Fruit fly (Drosophila melanogaster) whole organism, prepupa: ENCODE results near the gene CG10366.

Source experiments
- Blimp-1 ChIP-seq: fragments of 200-800 bp; sonication (Bioruptor generic); optimal IDR thresholded peaks from 3 replicates; lab custom pipeline; 2017; ENCODE audit warnings: missing biosample characterization, missing genetic modification characterization, mild to moderate bottlenecking, moderate library complexity, missing genetic modification reagents
- CG10631 ChIP-seq: fragments of 200-800 bp; sonication (Bioruptor generic); optimal IDR thresholded peaks from 2 replicates; lab custom pipeline; 2016; ENCODE audit warnings: missing biosample characterization, missing genetic modification characterization
- CG10669 ChIP-seq: fragments of 200-800 bp; sonication (Bioruptor generic); optimal IDR thresholded peaks from 3 replicates; lab custom pipeline; 2018; ENCODE audit warnings: missing biosample characterization, mild to moderate bottlenecking, missing genetic modification characterization, moderate library complexity
- CG11294 ChIP-seq: fragments of 200-800 bp; sonication (Bioruptor generic); IDR thresholded peaks from 2 replicates; pipeline ENCODE4 v1.3.6; 2022; ENCODE audit warnings: missing biosample characterization, missing genetic modification characterization
- CG11762 ChIP-seq: fragments of 200-800 bp; sonication (Bioruptor generic); optimal IDR thresholded peaks from 3 replicates; lab custom pipeline; 2016; ENCODE audit warnings: missing biosample characterization, missing genetic modification characterization; ENCODE audit not compliant: insufficient read depth
- CG11902 ChIP-seq: fragments of 200-800 bp; sonication (Bioruptor generic); optimal IDR thresholded peaks from 3 replicates; lab custom pipeline; 2016; ENCODE audit warnings: missing biosample characterization, missing genetic modification characterization
- CG15336 ChIP-seq: fragments of 200-800 bp; sonication (Bioruptor generic); IDR thresholded peaks from 2 replicates; pipeline ENCODE4 v1.3.6; 2022; ENCODE audit warnings: missing biosample characterization, missing genetic modification characterization
- CG1621 ChIP-seq: fragments of 200-800 bp; sonication (Bioruptor generic); optimal IDR thresholded peaks from 3 replicates; lab custom pipeline; 2018; ENCODE audit warnings: missing biosample characterization, mild to moderate bottlenecking, missing genetic modification characterization
- CG16779 ChIP-seq: fragments of 200-800 bp; sonication (Bioruptor generic); optimal IDR thresholded peaks from 3 replicates; lab custom pipeline; 2017; ENCODE audit warnings: missing biosample characterization, mild to moderate bottlenecking, missing genetic modification characterization
- CG3032 ChIP-seq: fragments of 200-800 bp; optimal IDR thresholded peaks from 2 replicates; lab custom pipeline; 2019; ENCODE audit warnings: missing biosample characterization, mild to moderate bottlenecking, missing genetic modification characterization, moderate library complexity
- CG31627 ChIP-seq: fragments of 200-800 bp; sonication (Bioruptor generic); optimal IDR thresholded peaks from 3 replicates; lab custom pipeline; 2016; ENCODE audit warnings: missing biosample characterization, missing genetic modification characterization
- CG34406 ChIP-seq: fragments of 200-800 bp; sonication (Bioruptor generic); optimal IDR thresholded peaks from 3 replicates; lab custom pipeline; 2016; ENCODE audit warnings: missing biosample characterization, missing genetic modification characterization
- CG3919 ChIP-seq: fragments of 200-800 bp; sonication (Bioruptor generic); optimal IDR thresholded peaks from 3 replicates; lab custom pipeline; 2016; ENCODE audit warnings: missing biosample characterization, missing genetic modification characterization
- CG4318 ChIP-seq: fragments of 200-800 bp; sonication (Bioruptor generic); optimal IDR thresholded peaks from 3 replicates; lab custom pipeline; 2017; ENCODE audit warnings: missing biosample characterization, mild to moderate bottlenecking, missing genetic modification characterization
- CG6163 ChIP-seq: fragments of 200-800 bp; sonication (Bioruptor generic); IDR thresholded peaks from 3 replicates; pipeline ENCODE4 v1.3.6; 2022; ENCODE audit warnings: missing biosample characterization, missing genetic modification characterization
- CG6276 ChIP-seq: fragments of 200-800 bp; sonication (Bioruptor generic); optimal IDR thresholded peaks from 2 replicates; lab custom pipeline; 2017; ENCODE audit warnings: missing biosample characterization, mild to moderate bottlenecking, missing genetic modification characterization
- CG6792 ChIP-seq: fragments of 200-800 bp; sonication (Bioruptor generic); optimal IDR thresholded peaks from 3 replicates; lab custom pipeline; 2016; ENCODE audit warnings: missing biosample characterization, missing genetic modification characterization
- CG6854 ChIP-seq: fragments of 200-800 bp; sonication (Bioruptor generic); optimal IDR thresholded peaks from 2 replicates; lab custom pipeline; 2017; ENCODE audit warnings: missing biosample characterization, mild to moderate bottlenecking, missing genetic modification characterization
- CG7368 ChIP-seq: fragments of 200-800 bp; sonication (Bioruptor generic); optimal IDR thresholded peaks from 3 replicates; lab custom pipeline; 2016; ENCODE audit warnings: missing biosample characterization, missing genetic modification characterization
- CG8119 ChIP-seq: fragments of 200-800 bp; sonication (Bioruptor generic); IDR thresholded peaks from 3 replicates; pipeline ENCODE4 v1.3.6; 2022; ENCODE audit warnings: missing biosample characterization, missing genetic modification characterization
- CG8319 ChIP-seq: fragments of 200-800 bp; sonication (Bioruptor generic); optimal IDR thresholded peaks from 3 replicates; lab custom pipeline; 2016; ENCODE audit warnings: missing biosample characterization, missing genetic modification characterization
- CG9139 ChIP-seq: fragments of 200-800 bp; sonication (Bioruptor generic); optimal IDR thresholded peaks from 3 replicates; lab custom pipeline; 2017; ENCODE audit warnings: missing biosample characterization, mild to moderate bottlenecking, missing genetic modification characterization
- Eip75B ChIP-seq: fragments of 200-800 bp; sonication (Bioruptor generic); optimal IDR thresholded peaks from 3 replicates; lab custom pipeline; 2016; ENCODE audit warnings: missing biosample characterization, missing genetic modification characterization
- Eip93F ChIP-seq: fragments of 200-800 bp; sonication (Bioruptor generic); optimal IDR thresholded peaks from 2 replicates; lab custom pipeline; 2016; ENCODE audit warnings: missing biosample characterization, mild to moderate bottlenecking, missing genetic modification characterization
- Ets21C ChIP-seq: fragments of 200-800 bp; sonication (Bioruptor generic); optimal IDR thresholded peaks from 3 replicates; lab custom pipeline; 2016; ENCODE audit warnings: missing biosample characterization, missing genetic modification characterization
- Ets96B ChIP-seq: fragments of 200-800 bp; optimal IDR thresholded peaks from 2 replicates; lab custom pipeline; 2019; ENCODE audit warnings: missing biosample characterization, mild to moderate bottlenecking, missing genetic modification characterization, moderate library complexity
- Gug ChIP-seq: fragments of 200-800 bp; sonication (Bioruptor generic); IDR thresholded peaks from 2 replicates; pipeline ENCODE4 v1.3.6; 2022; ENCODE audit warnings: missing biosample characterization, missing genetic modification characterization
- Hr38 ChIP-seq: sonication (Bioruptor generic); optimal IDR thresholded peaks from 2 replicates; lab custom pipeline; 2016; ENCODE audit warnings: missing biosample characterization, missing genetic modification characterization
- Hr39 ChIP-seq: fragments of 200-800 bp; sonication (Bioruptor generic); optimal IDR thresholded peaks from 2 replicates; lab custom pipeline; 2016; ENCODE audit warnings: missing biosample characterization, missing genetic modification characterization
- Hr4 ChIP-seq: fragments of 200-800 bp; sonication (Bioruptor generic); optimal IDR thresholded peaks from 3 replicates; lab custom pipeline; 2016; ENCODE audit warnings: missing biosample characterization, missing genetic modification characterization
- Lpt ChIP-seq: fragments of 200-800 bp; sonication (Bioruptor generic); optimal IDR thresholded peaks from 3 replicates; lab custom pipeline; 2016; ENCODE audit warnings: missing biosample characterization, missing genetic modification characterization
- Met ChIP-seq: fragments of 200-800 bp; sonication (Bioruptor generic); optimal IDR thresholded peaks from 3 replicates; lab custom pipeline; 2016; ENCODE audit warnings: missing biosample characterization, missing genetic modification characterization
- OdsH ChIP-seq: fragments of 200-800 bp; sonication (Bioruptor generic); optimal IDR thresholded peaks from 3 replicates; lab custom pipeline; 2016; ENCODE audit warnings: missing biosample characterization, missing genetic modification characterization
- Sox102F ChIP-seq: fragments of 200-800 bp; sonication (Bioruptor generic); optimal IDR thresholded peaks from 2 replicates; lab custom pipeline; 2016; ENCODE audit warnings: missing biosample characterization, mild to moderate bottlenecking, missing genetic modification characterization
- achi ChIP-seq: fragments of 200-800 bp; sonication (Bioruptor generic); optimal IDR thresholded peaks from 3 replicates; lab custom pipeline; 2016; ENCODE audit warnings: missing biosample characterization, missing genetic modification characterization
- cyc ChIP-seq: fragments of 200-800 bp; sonication (Bioruptor generic); optimal IDR thresholded peaks from 3 replicates; lab custom pipeline; 2016; ENCODE audit warnings: missing biosample characterization, missing genetic modification characterization
- dac ChIP-seq: fragments of 200-800 bp; sonication (Bioruptor generic); optimal IDR thresholded peaks from 2 replicates; lab custom pipeline; 2017; ENCODE audit warnings: missing biosample characterization, mild to moderate bottlenecking, missing genetic modification characterization
- dsx ChIP-seq: fragments of 200-800 bp; optimal IDR thresholded peaks from 3 replicates; lab custom pipeline; 2019; ENCODE audit warnings: missing biosample characterization, mild to moderate bottlenecking, missing genetic modification characterization, moderate library complexity; ENCODE audit not compliant: poor library complexity, severe bottlenecking
- eg ChIP-seq: fragments of 200-800 bp; sonication (Bioruptor generic); IDR thresholded peaks from 3 replicates; pipeline ENCODE4 v1.3.6; 2022; ENCODE audit warnings: missing biosample characterization, missing genetic modification characterization
- esn ChIP-seq: fragments of 200-800 bp; sonication (Bioruptor generic); optimal IDR thresholded peaks from 2 replicates; lab custom pipeline; 2016; ENCODE audit warnings: missing biosample characterization, mild to moderate bottlenecking, missing genetic modification characterization, moderate library complexity
- fd59A ChIP-seq: fragments of 200-800 bp; sonication (Bioruptor generic); optimal IDR thresholded peaks from 2 replicates; lab custom pipeline; 2017; ENCODE audit warnings: missing biosample characterization, mild to moderate bottlenecking, missing genetic modification characterization, missing genetic modification reagents
- fd85E ChIP-seq: fragments of 200-800 bp; sonication (Bioruptor generic); optimal IDR thresholded peaks from 3 replicates; lab custom pipeline; 2016; ENCODE audit warnings: missing biosample characterization, missing genetic modification characterization
- fkh ChIP-seq: fragments of 200-800 bp; sonication (Bioruptor generic); optimal IDR thresholded peaks from 3 replicates; lab custom pipeline; 2017; ENCODE audit warnings: missing biosample characterization, mild to moderate bottlenecking, missing genetic modification characterization, moderate library complexity
- lz ChIP-seq: fragments of 200-800 bp; sonication (Bioruptor generic); optimal IDR thresholded peaks from 3 replicates; lab custom pipeline; 2016; ENCODE audit warnings: missing biosample characterization, missing genetic modification characterization
- net ChIP-seq: fragments of 200-800 bp; sonication (Bioruptor generic); optimal IDR thresholded peaks from 3 replicates; lab custom pipeline; 2016; ENCODE audit warnings: missing biosample characterization, missing genetic modification characterization
- pdm3 ChIP-seq: fragments of 200-800 bp; sonication (Bioruptor generic); optimal IDR thresholded peaks from 3 replicates; lab custom pipeline; 2016; ENCODE audit warnings: missing biosample characterization, missing genetic modification characterization
- salr ChIP-seq, 2 experiments: fragments of 200-800 bp; sonication (Bioruptor generic); optimal IDR thresholded peaks; 3 replicates each; lab custom pipeline; 2016 to 2018; ENCODE audit warnings: missing biosample characterization in 2 of 2, missing genetic modification characterization in 2 of 2, mild to moderate bottlenecking in 1 of 2
- spab ChIP-seq: fragments of 200-800 bp; sonication (Bioruptor generic); optimal IDR thresholded peaks from 2 replicates; lab custom pipeline; 2017; ENCODE audit warnings: missing biosample characterization, mild to moderate bottlenecking, missing genetic modification characterization, missing genetic modification reagents
- ss ChIP-seq, 2 experiments: fragments of 200-800 bp; sonication (Bioruptor generic); optimal IDR thresholded peaks; 2 replicates in 1 of 2; 3 replicates in 1 of 2; lab custom pipeline; 2017 to 2018; ENCODE audit warnings: mild to moderate bottlenecking in 2 of 2, missing biosample characterization in 2 of 2, missing genetic modification characterization in 2 of 2, moderate library complexity in 1 of 2
- svp ChIP-seq: fragments of 200-800 bp; sonication (Bioruptor generic); peaks from one replicate; lab custom pipeline; 2016; ENCODE audit warnings: missing biosample characterization, missing genetic modification characterization
- topi ChIP-seq: fragments of 200-800 bp; sonication (Bioruptor generic); optimal IDR thresholded peaks from 3 replicates; lab custom pipeline; 2016; ENCODE audit warnings: missing biosample characterization, missing genetic modification characterization
- vri ChIP-seq: fragments of 200-800 bp; sonication (Bioruptor generic); optimal IDR thresholded peaks from 3 replicates; lab custom pipeline; 2016; ENCODE audit warnings: missing biosample characterization, mild to moderate bottlenecking, missing genetic modification characterization

CG10366 gene

dm6 chr2L:19583926-19584392 lies at the start of gene CG10366, which contains the start of gene PCNA2:
CG10366 (plus strand) TSS chr2L:19584235.
PCNA2 (minus strand) TSS chr2L:19583990.
- peak; percentile 45 for TF ChIP-seq Ets96B (tag; lab: Kevin White, UChicago)
- peak; percentile 66 for TF ChIP-seq CG3919 (GFP tag; lab: Kevin White, UChicago)
- TF ChIP-seq Ets21C (GFP tag; lab: Kevin White, UChicago), result peak; percentile 42
- TF ChIP-seq fkh (GFP tag; lab: Kevin White, UChicago), result peak; percentile 91
- TF ChIP-seq Eip93F, result no peak
- no peak for TF ChIP-seq CG11294 (GFP tag; lab: Robert Waterston, UW)
- TF ChIP-seq CG3032 (tag; lab: Kevin White, UChicago), result peak; percentile 64
- TF ChIP-seq CG11902 (GFP tag; lab: Kevin White, UChicago), result peak; percentile 40
- no peak for TF ChIP-seq CG16779 (tag; lab: Kevin White, UChicago)
- peak; percentile 68 for TF ChIP-seq lz (GFP tag; lab: Kevin White, UChicago)
- TF ChIP-seq Eip75B (GFP tag; lab: Kevin White, UChicago), result peak; percentile 50
- peak; percentile 55 for TF ChIP-seq CG10631 (GFP tag; lab: Kevin White, UChicago)
- no peak; the same call in 2 of the 3 replicates for TF ChIP-seq eg (GFP tag; lab: Robert Waterston, UW)
- TF ChIP-seq Hr39, result peak; percentile 82
- peak; percentile 74 for TF ChIP-seq esn (GFP tag; lab: Kevin White, UChicago)
- TF ChIP-seq CG10669, result peak; percentile 13
- TF ChIP-seq spab (GFP tag; lab: Kevin White, UChicago), result no peak
- TF ChIP-seq fd85E (GFP tag; lab: Kevin White, UChicago), result no peak
- TF ChIP-seq fd59A (GFP tag; lab: Kevin White, UChicago), result no peak
- TF ChIP-seq CG8119 (GFP tag; lab: Robert Waterston, UW), result no peak
- TF ChIP-seq CG9139 (GFP tag; lab: Kevin White, UChicago), result no peak
- no peak for TF ChIP-seq CG4318
- peak; percentile 70 for TF ChIP-seq cyc (GFP tag; lab: Kevin White, UChicago)
- peak; percentile 58 for TF ChIP-seq Hr4
- TF ChIP-seq CG11762, result peak; percentile 23
- TF ChIP-seq CG6276, result no peak
- no peak for TF ChIP-seq dsx (GFP tag; lab: Kevin White, UChicago)
- TF ChIP-seq CG8319 (GFP tag; lab: Kevin White, UChicago), result peak; percentile 46
- TF ChIP-seq CG6854, result no peak
- TF ChIP-seq pdm3 (GFP tag; lab: Kevin White, UChicago), result peak; percentile 69
- no peak for TF ChIP-seq svp
- TF ChIP-seq CG1621 (tag; lab: Kevin White, UChicago), result peak; percentile 17
- TF ChIP-seq CG7368, result peak; percentile 47
- peak; percentile 68 for TF ChIP-seq achi (GFP tag; lab: Kevin White, UChicago)
- peak; percentile 46 for TF ChIP-seq CG34406 (GFP tag; lab: Kevin White, UChicago)
- TF ChIP-seq salr (GFP tag; optimal IDR thresholded peaks at IDR 0.05; lab: Kevin White, UChicago), result peak in 1 of 2 experiments; percentile 26
- TF ChIP-seq Blimp-1 (GFP tag; lab: Kevin White, UChicago), result no peak
- TF ChIP-seq OdsH (GFP tag; lab: Kevin White, UChicago), result peak; percentile 69
- TF ChIP-seq Met (GFP tag; lab: Kevin White, UChicago), result peak; percentile 56
- peak in 1 of 2 experiments; percentile 27 for TF ChIP-seq ss (GFP tag; optimal IDR thresholded peaks at IDR 0.05; lab: Kevin White, UChicago)
- peak; percentile 14 for TF ChIP-seq Lpt (GFP tag; lab: Kevin White, UChicago)
- TF ChIP-seq CG6792 (GFP tag; lab: Kevin White, UChicago), result peak; percentile 68
- no peak for TF ChIP-seq dac (GFP tag; lab: Kevin White, UChicago)
- TF ChIP-seq topi, result peak; percentile 64
- no peak for TF ChIP-seq Sox102F (GFP tag; lab: Kevin White, UChicago)
- no peak; the same call in 1 of the 2 replicates for TF ChIP-seq Gug (GFP tag; lab: Robert Waterston, UW)
- TF ChIP-seq net (GFP tag; lab: Kevin White, UChicago), result peak; percentile 46
- no peak for TF ChIP-seq CG15336
- no peak for TF ChIP-seq CG6163
- no peak for TF ChIP-seq Hr38
- no peak for TF ChIP-seq vri (GFP tag; lab: Kevin White, UChicago)
- peak; percentile 82 for TF ChIP-seq CG31627 (GFP tag; lab: Kevin White, UChicago)
